Worm (Caenorhabditis elegans) whole organism, L3 larva: Measurements from ENCODE around the gene C50B6.7.

Experiments used
- R02D3.7 ChIP-seq: fragments of 150-350 bp; optimal IDR thresholded peaks from 2 replicates; lab custom pipeline; 2014; ENCODE audit warnings: missing biosample characterization, missing genetic modification characterization
- ZK546.5 ChIP-seq: sonication (generic microtip); optimal IDR thresholded peaks from 2 replicates; lab custom pipeline; 2017; ENCODE audit warnings: missing biosample characterization, missing genetic modification characterization
- aly-2 ChIP-seq: fragments of 150-350 bp; optimal IDR thresholded peaks from 2 replicates; lab custom pipeline; 2014; ENCODE audit warnings: missing biosample characterization, missing genetic modification characterization
- ama-1 ChIP-seq: fragments of 150-350 bp; optimal IDR thresholded peaks from 2 replicates; lab custom pipeline; 2018
- ceh-16 ChIP-seq: sonication (generic microtip); optimal IDR thresholded peaks from 2 replicates; lab custom pipeline; 2017; ENCODE audit warnings: missing biosample characterization, missing genetic modification characterization
- ceh-28 ChIP-seq: fragments of 150-350 bp; optimal IDR thresholded peaks from 2 replicates; lab custom pipeline; 2014; ENCODE audit warnings: missing biosample characterization, missing genetic modification reagents, missing genetic modification characterization
- ceh-82 ChIP-seq: fragments of 150-350 bp; optimal IDR thresholded peaks from 2 replicates; lab custom pipeline; 2014; ENCODE audit warnings: missing biosample characterization, missing genetic modification characterization
- ceh-9 ChIP-seq: sonication (generic microtip); optimal IDR thresholded peaks from 2 replicates; lab custom pipeline; 2018; ENCODE audit warnings: missing biosample characterization, missing genetic modification characterization
- daf-12 ChIP-seq: fragments of 150-350 bp; optimal IDR thresholded peaks from 2 replicates; lab custom pipeline; 2014; ENCODE audit warnings: missing biosample characterization, missing genetic modification reagents, missing genetic modification characterization
- egl-27 ChIP-seq: sonication (generic microtip); optimal IDR thresholded peaks from 4 replicates; lab custom pipeline; 2017; ENCODE audit warnings: missing biosample characterization, missing genetic modification reagents, missing genetic modification characterization
- egl-5 ChIP-seq: fragments of 150-350 bp; optimal IDR thresholded peaks from 2 replicates; lab custom pipeline; 2017; ENCODE audit warnings: missing biosample characterization, missing genetic modification reagents, missing genetic modification characterization, inconsistent platforms
- elt-1 ChIP-seq: fragments of 150-350 bp; optimal IDR thresholded peaks from 2 replicates; lab custom pipeline; 2014; ENCODE audit warnings: missing biosample characterization, missing genetic modification characterization
- elt-2 ChIP-seq: sonication (generic microtip); optimal IDR thresholded peaks from 2 replicates; lab custom pipeline; 2016; ENCODE audit warnings: missing genetic modification reagents, mild to moderate bottlenecking, missing genetic modification characterization, missing compliant biosample characterization
- eor-1 ChIP-seq, 2 experiments: fragments of 150-350 bp; optimal IDR thresholded peaks; 2 replicates each; lab custom pipeline; 2014 to 2018; ENCODE audit warnings: missing biosample characterization in 2 of 2, missing genetic modification characterization in 2 of 2
- fkh-10 ChIP-seq: sonication (generic microtip); optimal IDR thresholded peaks from 2 replicates; lab custom pipeline; 2017; ENCODE audit warnings: missing biosample characterization, missing genetic modification reagents, missing genetic modification characterization
- fos-1 ChIP-seq: fragments of 150-350 bp; optimal IDR thresholded peaks from 2 replicates; lab custom pipeline; 2014; ENCODE audit warnings: missing biosample characterization, missing genetic modification characterization
- jun-1 ChIP-seq: fragments of 150-350 bp; optimal IDR thresholded peaks from 2 replicates; lab custom pipeline; 2014; ENCODE audit warnings: missing biosample characterization, missing genetic modification reagents, missing genetic modification characterization
- lin-15B ChIP-seq: fragments of 150-350 bp; optimal IDR thresholded peaks from 2 replicates; lab custom pipeline; 2014; ENCODE audit warnings: missing biosample characterization, missing genetic modification characterization
- lin-39 ChIP-seq: fragments of 150-350 bp; optimal IDR thresholded peaks from 2 replicates; lab custom pipeline; 2018; ENCODE audit warnings: missing biosample characterization, missing genetic modification reagents, missing genetic modification characterization
- lsy-12 ChIP-seq: sonication (generic microtip); optimal IDR thresholded peaks from 2 replicates; lab custom pipeline; 2016; ENCODE audit warnings: mild to moderate bottlenecking, missing genetic modification characterization, missing compliant biosample characterization
- mdl-1 ChIP-seq: fragments of 150-350 bp; optimal IDR thresholded peaks from 2 replicates; lab custom pipeline; 2014; ENCODE audit warnings: missing biosample characterization, missing genetic modification characterization
- mml-1 ChIP-seq: fragments of 150-350 bp; sonication (generic microtip); optimal IDR thresholded peaks from 3 replicates; lab custom pipeline; 2014; ENCODE audit warnings: missing biosample characterization, missing genetic modification characterization
- nhr-11 ChIP-seq: fragments of 150-350 bp; optimal IDR thresholded peaks from 2 replicates; lab custom pipeline; 2014; ENCODE audit warnings: missing biosample characterization, missing genetic modification characterization
- nhr-25 ChIP-seq: sonication (generic microtip); optimal IDR thresholded peaks from 2 replicates; lab custom pipeline; 2017; ENCODE audit warnings: missing biosample characterization, missing genetic modification characterization
- nhr-28 ChIP-seq: fragments of 150-350 bp; optimal IDR thresholded peaks from 2 replicates; lab custom pipeline; 2014; ENCODE audit warnings: missing biosample characterization, missing genetic modification characterization
- nhr-43 ChIP-seq: sonication (generic microtip); optimal IDR thresholded peaks from 2 replicates; lab custom pipeline; 2016; ENCODE audit warnings: mild to moderate bottlenecking, missing genetic modification characterization, missing compliant biosample characterization; ENCODE audit not compliant: poor library complexity, severe bottlenecking
- nhr-67 ChIP-seq: fragments of 150-350 bp; optimal IDR thresholded peaks from 2 replicates; lab custom pipeline; 2014; ENCODE audit warnings: missing biosample characterization, missing genetic modification characterization
- nhr-76 ChIP-seq: fragments of 150-350 bp; sonication (generic microtip); optimal IDR thresholded peaks from 5 replicates; lab custom pipeline; 2014; ENCODE audit warnings: missing biosample characterization, missing genetic modification characterization
- pha-4 ChIP-seq: fragments of 150-350 bp; optimal IDR thresholded peaks from 2 replicates; lab custom pipeline; 2014; ENCODE audit warnings: missing biosample characterization, missing genetic modification reagents, missing genetic modification characterization
- pqm-1 ChIP-seq: fragments of 150-350 bp; optimal IDR thresholded peaks from 2 replicates; lab custom pipeline; 2017; ENCODE audit warnings: missing biosample characterization, missing genetic modification characterization, inconsistent platforms
- skn-1 ChIP-seq: fragments of 150-350 bp; optimal IDR thresholded peaks from 2 replicates; lab custom pipeline; 2014; ENCODE audit warnings: missing biosample characterization, missing genetic modification characterization
- snpc-4 ChIP-seq: fragments of 150-350 bp; optimal IDR thresholded peaks from 2 replicates; lab custom pipeline; 2014; ENCODE audit warnings: missing biosample characterization, missing genetic modification characterization
- tbx-2 ChIP-seq: sonication (generic microtip); optimal IDR thresholded peaks from 2 replicates; lab custom pipeline; 2016; ENCODE audit warnings: mild to moderate bottlenecking, missing genetic modification characterization, missing compliant biosample characterization
- unc-62 ChIP-seq: fragments of 150-350 bp; sonication (generic microtip); optimal IDR thresholded peaks from 4 replicates; lab custom pipeline; 2014; ENCODE audit warnings: missing biosample characterization, missing genetic modification reagents, missing genetic modification characterization
- zag-1 ChIP-seq: fragments of 150-350 bp; optimal IDR thresholded peaks from 2 replicates; lab custom pipeline; 2014; ENCODE audit warnings: missing biosample characterization, missing genetic modification characterization

Gene C50B6.7

ce11 chrV:13313045-13313623 is 11.6 kb downstream of the C50B6.7 start, which contains the start of gene C50B6.3 (continued):
- TF ChIP-seq nhr-43 (tag; lab: Kevin White, UChicago) = peak; percentile 94
- peak; percentile 42 for TF ChIP-seq elt-1 (tag; lab: Kevin White, UChicago)
- TF ChIP-seq nhr-76 = no peak
- TF ChIP-seq lsy-12 (tag; lab: Kevin White, UChicago) = peak; percentile 82

ce11 chrV:13312210-13312676 is 12.5 kb downstream of the C50B6.7 start, which contains the start of gene nasp-2:
TSS of gene nasp-2 (minus strand) at chrV:13312260.
- TF ChIP-seq aly-2 (no peak), ZK546.5 (no peak), pha-4 (tag; lab: Kevin White, UChicago) (peak; percentile 37), nhr-43 (tag; lab: Kevin White, UChicago) (peak; percentile 3), lin-15B (peak; percentile 44), ceh-28 (no peak), elt-2 (tag; lab: Kevin White, UChicago) (peak; percentile 20)
- TF ChIP-seq, all 47 proteins: peak for 4

DNA sequence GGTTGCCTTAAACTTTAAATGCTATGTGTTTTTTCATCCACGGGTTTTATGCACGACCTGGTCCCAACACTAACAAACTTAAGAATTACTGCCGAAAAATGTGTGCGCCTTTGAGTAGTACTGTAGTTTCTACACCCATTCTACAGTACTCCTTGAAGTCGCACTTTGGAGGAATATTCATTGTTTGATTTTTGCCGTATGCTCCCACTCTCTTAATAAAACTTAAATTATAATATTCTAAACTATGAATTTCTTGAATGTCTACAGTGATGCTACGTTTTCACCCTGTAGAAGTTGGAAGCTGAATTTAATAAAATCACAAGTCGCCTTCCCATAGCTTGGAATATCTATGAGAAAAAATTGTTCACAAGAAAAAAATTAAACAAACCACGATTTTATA is 15.0 kb downstream of the C50B6.7 start:
- TF ChIP-seq jun-1 (tag; lab: Kevin White, UChicago) = no peak

- TF ChIP-seq nhr-25 (no peak), elt-2 (tag; lab: Kevin White, UChicago) (no peak), lin-15B (no peak), ceh-82 (tag; lab: Kevin White, UChicago) (no peak), fos-1 (no peak), ama-1 (lab: Kevin White, UChicago) (no peak), daf-12 (tag; lab: Kevin White, UChicago) (no peak), ceh-9 (no peak), nhr-76 (no peak), mml-1 (tag; lab: Kevin White, UChicago) (no peak), egl-27 (tag; lab: Kevin White, UChicago) (no peak), fkh-10 (no peak), pqm-1 (tag; lab: Kevin White, UChicago) (no peak), egl-5 (tag; lab: Kevin White, UChicago) (no peak), tbx-2 (tag; lab: Kevin White, UChicago) (no peak), mdl-1 (tag; lab: Kevin White, UChicago) (no peak), jun-1 (tag; lab: Kevin White, UChicago) (no peak), nhr-28 (tag; lab: Kevin White, UChicago) (no peak), R02D3.7 (tag; lab: Kevin White, UChicago) (no peak)
Measured at ce11 chrV:13308616-13309015, 16.2 kb downstream of the C50B6.7 start, which contains the start of gene C50B6.1. TSS of gene C50B6.1 (plus strand) at chrV:13308916.

- no peak for TF ChIP-seq mml-1 (tag; lab: Kevin White, UChicago)
- no peak for TF ChIP-seq aly-2
- no peak for TF ChIP-seq lin-39 (tag; lab: Kevin White, UChicago)
- TF ChIP-seq R02D3.7 (tag; lab: Kevin White, UChicago) = no peak
- TF ChIP-seq eor-1 (tag; optimal IDR thresholded peaks at IDR 0.05; lab: Kevin White, UChicago) = no peak
- TF ChIP-seq nhr-67 (tag; lab: Kevin White, UChicago) = no peak
- TF ChIP-seq elt-1 (tag; lab: Kevin White, UChicago) = no peak
- TF ChIP-seq skn-1 (tag; lab: Kevin White, UChicago) = no peak
- no peak for TF ChIP-seq nhr-11 (tag; lab: Kevin White, UChicago)
- TF ChIP-seq pqm-1 (tag; lab: Kevin White, UChicago) = peak; percentile 11
- no peak for TF ChIP-seq ceh-16 (tag; lab: Kevin White, UChicago)
- no peak for TF ChIP-seq zag-1 (tag; lab: Kevin White, UChicago)
- no peak for TF ChIP-seq pha-4 (tag; lab: Kevin White, UChicago)
- TF ChIP-seq elt-2 (tag; lab: Kevin White, UChicago) = peak; percentile 83
- TF ChIP-seq nhr-25 = no peak
- no peak for TF ChIP-seq unc-62 (GFP tag; lab: Kevin White, UChicago)
- TF ChIP-seq ceh-9 = no peak
- no peak for TF ChIP-seq snpc-4
Measured at ce11 chrV:13304663-13305188, 20.1 kb downstream of the C50B6.7 start, which contains the start of gene C26E1.2. TSS of gene C26E1.2 (plus strand) at chrV:13305138.
